Worm (Caenorhabditis elegans) whole organism, L2 larva: ENCODE measurements around the gene F44E5.5.

ENCODE experiments used
- C34F6.9 ChIP-seq: fragments of 150-350 bp; optimal IDR thresholded peaks from 2 replicates; lab custom pipeline; 2014; ENCODE audit warnings: missing biosample characterization, missing genetic modification characterization
- F13H6.1 ChIP-seq: sonication (generic microtip); optimal IDR thresholded peaks from 2 replicates; lab custom pipeline; 2016; ENCODE audit warnings: missing genetic modification characterization, missing compliant biosample characterization
- R02D3.7 ChIP-seq: fragments of 150-350 bp; optimal IDR thresholded peaks from 2 replicates; lab custom pipeline; 2014; ENCODE audit warnings: missing biosample characterization, missing genetic modification characterization
- Y55F3AM.14 ChIP-seq: fragments of 200-800 bp; sonication (Bioruptor generic); optimal IDR thresholded peaks from 2 replicates; lab custom pipeline; 2018; ENCODE audit warnings: mild to moderate bottlenecking, missing genetic modification characterization, missing compliant biosample characterization
- ZK546.5 ChIP-seq: sonication (generic microtip); optimal IDR thresholded peaks from 2 replicates; lab custom pipeline; 2017; ENCODE audit warnings: missing biosample characterization, missing genetic modification characterization
- alr-1 ChIP-seq: fragments of 150-350 bp; optimal IDR thresholded peaks from 2 replicates; lab custom pipeline; 2014; ENCODE audit warnings: missing biosample characterization, missing genetic modification characterization
- aly-2 ChIP-seq: fragments of 150-350 bp; optimal IDR thresholded peaks from 2 replicates; lab custom pipeline; 2014; ENCODE audit warnings: missing biosample characterization, missing genetic modification characterization
- ama-1 ChIP-seq: fragments of 150-350 bp; optimal IDR thresholded peaks from 2 replicates; lab custom pipeline; 2018; ENCODE audit warnings: inconsistent platforms
- blmp-1 ChIP-seq: sonication (generic microtip); optimal IDR thresholded peaks from 2 replicates; lab custom pipeline; 2017; ENCODE audit warnings: missing genetic modification characterization, mild to moderate bottlenecking, missing compliant biosample characterization, antibody characterized with exemption, moderate library complexity; ENCODE audit not compliant: insufficient read depth
- ceh-16 ChIP-seq: fragments of 150-350 bp; optimal IDR thresholded peaks from 2 replicates; lab custom pipeline; 2014; ENCODE audit warnings: missing biosample characterization, missing genetic modification characterization
- ceh-82 ChIP-seq: fragments of 150-350 bp; optimal IDR thresholded peaks from 2 replicates; lab custom pipeline; 2014; ENCODE audit warnings: missing biosample characterization, missing genetic modification characterization
- crh-2 ChIP-seq: sonication (generic microtip); optimal IDR thresholded peaks from 2 replicates; lab custom pipeline; 2017; ENCODE audit warnings: missing biosample characterization, missing genetic modification characterization
- dmd-4 ChIP-seq: sonication (generic microtip); optimal IDR thresholded peaks from 2 replicates; lab custom pipeline; 2017; ENCODE audit warnings: missing biosample characterization, missing genetic modification characterization
- egl-27 ChIP-seq: sonication (generic microtip); optimal IDR thresholded peaks from 3 replicates; lab custom pipeline; 2017; ENCODE audit warnings: missing biosample characterization, missing genetic modification reagents, missing genetic modification characterization
- elt-1 ChIP-seq: fragments of 150-350 bp; optimal IDR thresholded peaks from 2 replicates; lab custom pipeline; 2014; ENCODE audit warnings: missing biosample characterization, missing genetic modification characterization
- elt-3 ChIP-seq: sonication (generic microtip); optimal IDR thresholded peaks from 2 replicates; lab custom pipeline; 2017; ENCODE audit warnings: missing biosample characterization, missing genetic modification characterization
- fos-1 ChIP-seq: fragments of 150-350 bp; optimal IDR thresholded peaks from 2 replicates; lab custom pipeline; 2014; ENCODE audit warnings: missing biosample characterization, missing genetic modification characterization
- gmeb-1 ChIP-seq: fragments of 150-350 bp; optimal IDR thresholded peaks from 2 replicates; lab custom pipeline; 2014; ENCODE audit warnings: missing biosample characterization, missing genetic modification characterization
- lin-11 ChIP-seq: fragments of 150-350 bp; sonication (generic microtip); optimal IDR thresholded peaks from 2 replicates; lab custom pipeline; 2014; ENCODE audit warnings: missing biosample characterization, missing genetic modification characterization, inconsistent platforms, mixed read lengths
- lin-13 ChIP-seq: fragments of 150-350 bp; optimal IDR thresholded peaks from 2 replicates; lab custom pipeline; 2014; ENCODE audit warnings: missing biosample characterization, missing genetic modification reagents, missing genetic modification characterization
- lin-39 ChIP-seq: fragments of 150-350 bp; optimal IDR thresholded peaks from 2 replicates; lab custom pipeline; 2014; ENCODE audit warnings: missing biosample characterization, missing genetic modification reagents, missing genetic modification characterization
- lsy-2 ChIP-seq, 2 experiments: fragments of 150-350 bp in 1 of 2; sonication (generic microtip) in 1 of 2; optimal IDR thresholded peaks; 2 replicates each; lab custom pipeline; 2014 to 2017; ENCODE audit warnings: missing biosample characterization in 2 of 2, missing genetic modification characterization in 2 of 2
- mab-5 ChIP-seq: fragments of 150-350 bp; optimal IDR thresholded peaks from 2 replicates; lab custom pipeline; 2014; ENCODE audit warnings: missing biosample characterization, missing genetic modification characterization
- mbf-1 ChIP-seq: sonication (generic microtip); optimal IDR thresholded peaks from 2 replicates; lab custom pipeline; 2017; ENCODE audit warnings: missing biosample characterization, missing genetic modification characterization
- mdl-1 ChIP-seq, 2 experiments: fragments of 150-350 bp in 1 of 2; sonication (generic microtip) in 1 of 2; optimal IDR thresholded peaks; 2 replicates each; lab custom pipeline; 2017; ENCODE audit warnings: missing biosample characterization in 2 of 2, missing genetic modification characterization in 2 of 2
- nhr-10 ChIP-seq: sonication (generic microtip); optimal IDR thresholded peaks from 2 replicates; lab custom pipeline; 2017; ENCODE audit warnings: missing biosample characterization, missing genetic modification characterization
- nhr-11 ChIP-seq: fragments of 150-350 bp; optimal IDR thresholded peaks from 2 replicates; lab custom pipeline; 2014; ENCODE audit warnings: missing biosample characterization, missing genetic modification characterization
- nhr-12 ChIP-seq: fragments of 150-350 bp; optimal IDR thresholded peaks from 2 replicates; lab custom pipeline; 2014; ENCODE audit warnings: missing biosample characterization, missing genetic modification characterization
- nhr-129 ChIP-seq: fragments of 150-350 bp; optimal IDR thresholded peaks from 2 replicates; lab custom pipeline; 2014; ENCODE audit warnings: missing biosample characterization, missing genetic modification characterization
- nhr-21 ChIP-seq: fragments of 150-350 bp; optimal IDR thresholded peaks from 2 replicates; lab custom pipeline; 2014; ENCODE audit warnings: missing biosample characterization, missing genetic modification characterization
- nhr-23 ChIP-seq: fragments of 150-350 bp; optimal IDR thresholded peaks from 2 replicates; lab custom pipeline; 2014; ENCODE audit warnings: missing biosample characterization, missing genetic modification reagents, missing genetic modification characterization
- nhr-237 ChIP-seq: fragments of 150-350 bp; optimal IDR thresholded peaks from 2 replicates; lab custom pipeline; 2014; ENCODE audit warnings: missing biosample characterization, missing genetic modification characterization
- nhr-25 ChIP-seq: fragments of 150-350 bp; sonication (generic microtip); optimal IDR thresholded peaks from 3 replicates; lab custom pipeline; 2014; ENCODE audit warnings: missing biosample characterization, missing genetic modification characterization
- nhr-6 ChIP-seq: fragments of 150-350 bp; optimal IDR thresholded peaks from 2 replicates; lab custom pipeline; 2014; ENCODE audit warnings: missing biosample characterization, missing genetic modification characterization
- nhr-77 ChIP-seq: fragments of 150-350 bp; optimal IDR thresholded peaks from 2 replicates; lab custom pipeline; 2014; ENCODE audit warnings: missing biosample characterization, missing genetic modification characterization
- peb-1 ChIP-seq: fragments of 150-350 bp; optimal IDR thresholded peaks from 2 replicates; lab custom pipeline; 2014; ENCODE audit warnings: missing biosample characterization, missing genetic modification characterization
- sem-4 ChIP-seq: fragments of 150-350 bp; optimal IDR thresholded peaks from 2 replicates; lab custom pipeline; 2014; ENCODE audit warnings: missing biosample characterization, missing genetic modification reagents, missing genetic modification characterization
- skn-1 ChIP-seq: sonication (generic microtip); optimal IDR thresholded peaks from 2 replicates; lab custom pipeline; 2017; ENCODE audit warnings: missing biosample characterization, missing genetic modification characterization
- sma-3 ChIP-seq: sonication (generic microtip); optimal IDR thresholded peaks from 2 replicates; lab custom pipeline; 2016; ENCODE audit warnings: missing genetic modification reagents, missing genetic modification characterization, missing compliant biosample characterization
- sma-9 ChIP-seq, 2 experiments: fragments of 150-350 bp in 1 of 2; sonication (generic microtip) in 1 of 2; optimal IDR thresholded peaks; 2 replicates each; lab custom pipeline; 2014 to 2016; ENCODE audit warnings: missing genetic modification characterization in 2 of 2, mild to moderate bottlenecking in 1 of 2, missing biosample characterization in 1 of 2, missing compliant biosample characterization in 1 of 2, missing genetic modification reagents in 1 of 2, moderate library complexity in 1 of 2
- snpc-4 ChIP-seq: fragments of 150-350 bp; optimal IDR thresholded peaks from 2 replicates; lab custom pipeline; 2014; ENCODE audit warnings: missing biosample characterization, missing genetic modification characterization
- unc-39 ChIP-seq: fragments of 150-350 bp; optimal IDR thresholded peaks from 2 replicates; lab custom pipeline; 2014; ENCODE audit warnings: missing biosample characterization, missing genetic modification characterization
- unc-55 ChIP-seq: fragments of 150-350 bp; sonication (generic microtip); optimal IDR thresholded peaks from 3 replicates; lab custom pipeline; 2014; ENCODE audit warnings: missing biosample characterization, missing genetic modification reagents, missing genetic modification characterization
- unc-62 ChIP-seq: fragments of 150-350 bp; optimal IDR thresholded peaks from 2 replicates; lab custom pipeline; 2014; ENCODE audit warnings: missing biosample characterization, missing genetic modification reagents, missing genetic modification characterization
- zag-1 ChIP-seq: fragments of 150-350 bp; optimal IDR thresholded peaks from 2 replicates; lab custom pipeline; 2014; ENCODE audit warnings: missing biosample characterization, missing genetic modification characterization
- ztf-1 ChIP-seq: fragments of 200-800 bp; sonication (Bioruptor generic); conservative IDR thresholded peaks from 2 replicates; pipeline ENCODE4 v1.3.6; 2022; ENCODE audit warnings: missing genetic modification characterization, missing compliant biosample characterization
- ztf-11 ChIP-seq: sonication (generic microtip); optimal IDR thresholded peaks from 2 replicates; lab custom pipeline; 2017; ENCODE audit warnings: missing biosample characterization, missing genetic modification characterization
- ztf-4 ChIP-seq: fragments of 150-350 bp; optimal IDR thresholded peaks from 2 replicates; lab custom pipeline; 2014; ENCODE audit warnings: missing biosample characterization, missing genetic modification characterization

The F44E5.5 gene

DNA sequence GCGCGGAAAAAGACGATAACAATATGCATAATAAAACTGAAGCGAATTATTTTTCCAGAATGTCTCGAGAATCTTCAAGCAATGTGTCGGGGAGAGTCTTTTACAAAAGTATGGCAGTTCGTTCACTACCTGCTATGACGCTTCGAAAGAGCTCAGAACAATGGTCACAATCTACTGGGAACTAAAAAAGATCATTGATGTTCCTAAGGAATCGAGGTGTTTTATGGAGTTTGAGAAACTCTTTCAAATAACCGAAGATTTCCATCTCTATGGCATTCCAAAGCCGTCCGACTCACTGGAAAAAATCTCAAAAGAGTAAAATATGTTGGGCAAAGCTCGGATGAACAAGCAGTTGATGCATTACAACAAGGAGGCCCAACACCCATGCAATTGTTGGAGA lies 12.9 kb downstream of the F44E5.5 start, which contains the start of gene F44E5.15:
F44E5.15 (plus strand) TSS at position 301 of the 400 bp plus-strand sequence.
- TF ChIP-seq peb-1 (no peak), ceh-16 (no peak)

DNA sequence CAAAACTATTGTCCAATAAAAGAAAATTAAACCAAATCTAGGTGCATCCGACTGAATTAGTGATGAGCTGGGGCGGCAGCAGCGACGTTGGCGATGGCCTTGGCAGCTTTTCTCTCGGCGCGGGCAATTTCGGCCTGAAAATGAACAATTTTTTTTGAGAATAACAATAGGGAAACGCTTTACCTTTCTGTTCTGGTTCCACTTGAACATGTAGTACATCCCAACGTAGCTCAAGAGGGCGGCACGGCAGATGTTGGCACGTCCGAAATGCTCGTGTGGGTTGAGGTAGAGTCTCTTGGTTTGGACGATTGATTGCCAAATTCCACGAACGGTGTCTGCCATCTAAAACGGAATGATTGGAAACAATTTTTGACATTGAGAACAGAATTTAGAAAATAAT lies 14.8 kb downstream of the F44E5.5 start, which contains the start of gene F44E5.1:
F44E5.1 (minus strand) TSS at position 342 of the 400 bp plus-strand sequence.
- no peak for TF ChIP-seq ZK546.5 (tag; lab: Kevin White, UChicago)
- no peak for TF ChIP-seq ztf-1 (GFP tag; lab: Robert Waterston, UW)
- no peak for TF ChIP-seq nhr-12 (tag; lab: Kevin White, UChicago)
- no peak for TF ChIP-seq F13H6.1 (tag; lab: Kevin White, UChicago)
- no peak for TF ChIP-seq fos-1 (tag; lab: Kevin White, UChicago)
- no peak for TF ChIP-seq nhr-129 (tag; lab: Kevin White, UChicago)

DNA sequence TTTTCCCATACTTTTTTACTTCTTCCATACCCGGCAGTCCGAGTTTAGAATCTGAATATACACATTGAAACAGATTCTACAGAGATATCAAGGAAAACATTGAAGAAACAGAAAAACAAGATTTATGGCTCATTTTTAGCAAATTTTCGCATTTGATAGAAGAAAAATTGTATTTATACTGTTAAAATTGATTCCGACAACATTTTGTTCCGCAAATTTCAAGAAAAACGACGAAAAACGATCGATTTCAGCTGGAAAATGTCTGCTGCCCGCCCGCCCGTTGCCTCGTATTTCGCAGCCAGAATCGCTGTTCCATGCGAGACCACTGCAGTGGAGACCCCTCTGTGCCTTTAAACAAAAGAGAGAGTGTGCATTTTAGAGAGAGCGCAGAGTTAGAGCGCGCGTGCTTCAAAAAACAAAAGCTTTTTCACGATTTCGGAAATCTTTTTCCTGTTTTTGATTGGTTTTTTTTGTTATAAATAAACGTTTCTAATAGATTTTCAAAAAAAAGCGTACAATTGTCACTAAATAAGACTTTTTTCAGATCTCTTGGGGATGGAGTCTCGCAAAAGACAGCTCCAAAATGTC lies 18.5 kb downstream of the F44E5.5 start, which contains the start of the genes patr-1 and dna-2:
patr-1 (minus strand) TSS at position 51 of the 588 bp plus-strand sequence.
dna-2 (plus strand) TSS at position 538 of the 588 bp plus-strand sequence.
- TF ChIP-seq lsy-2 (tag; optimal IDR thresholded peaks at IDR 0.05; lab: Kevin White, UChicago) = peak; percentile 42 to 86
- TF ChIP-seq nhr-6 (tag; lab: Kevin White, UChicago) = no peak
- no peak for TF ChIP-seq peb-1
- no peak for TF ChIP-seq nhr-237
- no peak for TF ChIP-seq nhr-10 (tag; lab: Kevin White, UChicago)
- no peak for TF ChIP-seq mbf-1 (tag; lab: Kevin White, UChicago)
- peak; percentile 62 for TF ChIP-seq lin-11 (tag; lab: Kevin White, UChicago)
- no peak for TF ChIP-seq ztf-4
- no peak for TF ChIP-seq ceh-16
- TF ChIP-seq nhr-129 (tag; lab: Kevin White, UChicago) = peak; percentile 69
- TF ChIP-seq C34F6.9 (tag; lab: Kevin White, UChicago) = peak; percentile 57
- no peak for TF ChIP-seq unc-62 (GFP tag; lab: Kevin White, UChicago)
- no peak for TF ChIP-seq aly-2
- no peak for TF ChIP-seq sem-4 (tag; lab: Kevin White, UChicago)
- TF ChIP-seq blmp-1 (tag; lab: Kevin White, UChicago) = no peak
- no peak for TF ChIP-seq zag-1 (tag; lab: Kevin White, UChicago)
- TF ChIP-seq nhr-12 (tag; lab: Kevin White, UChicago) = no peak
- TF ChIP-seq nhr-25 (tag; lab: Kevin White, UChicago) = peak; percentile 44
- TF ChIP-seq alr-1 = no peak
- peak; percentile 30 for TF ChIP-seq sma-3 (GFP tag; lab: Kevin White, UChicago)
- no peak for TF ChIP-seq nhr-11 (tag; lab: Kevin White, UChicago)
- no peak for TF ChIP-seq mab-5 (tag; lab: Kevin White, UChicago)
- TF ChIP-seq snpc-4 (tag; lab: Kevin White, UChicago) = no peak
- no peak for TF ChIP-seq ceh-82 (tag; lab: Kevin White, UChicago)
- TF ChIP-seq egl-27 = no peak
- peak; percentile 5 for TF ChIP-seq ama-1 (lab: Kevin White, UChicago)
- peak; percentile 83 for TF ChIP-seq unc-55 (GFP tag; lab: Kevin White, UChicago)
- peak; percentile 89 for TF ChIP-seq gmeb-1 (tag; lab: Kevin White, UChicago)
- no peak for TF ChIP-seq Y55F3AM.14 (GFP tag; lab: Kevin White, UChicago)
- TF ChIP-seq ztf-11 (tag; lab: Kevin White, UChicago) = no peak
- no peak for TF ChIP-seq F13H6.1 (tag; lab: Kevin White, UChicago)
- no peak for TF ChIP-seq skn-1 (tag; lab: Kevin White, UChicago)
- peak; percentile 57 for TF ChIP-seq lin-13 (GFP tag; lab: Kevin White, UChicago)
- no peak for TF ChIP-seq dmd-4 (tag; lab: Kevin White, UChicago)
- no peak for TF ChIP-seq elt-3
- no peak for TF ChIP-seq nhr-21 (tag; lab: Kevin White, UChicago)
- TF ChIP-seq elt-1 (tag; lab: Kevin White, UChicago) = no peak
- no peak for TF ChIP-seq unc-39 (tag; lab: Kevin White, UChicago)
- TF ChIP-seq sma-9 (GFP tag; optimal IDR thresholded peaks at IDR 0.05; lab: Kevin White, UChicago) = peak; percentile 22
- TF ChIP-seq sma-9 (tag; optimal IDR thresholded peaks at IDR 0.05; lab: Kevin White, UChicago) = no peak
- no peak for TF ChIP-seq nhr-23 (tag; lab: Kevin White, UChicago)
- peak; percentile 60 for TF ChIP-seq crh-2
- TF ChIP-seq fos-1 (tag; lab: Kevin White, UChicago) = peak; percentile 25
- TF ChIP-seq ZK546.5 (tag; lab: Kevin White, UChicago) = no peak
- TF ChIP-seq ztf-1 (GFP tag; lab: Robert Waterston, UW) = no peak
- no peak for TF ChIP-seq nhr-77 (tag; lab: Kevin White, UChicago)
- no peak for TF ChIP-seq R02D3.7
- no peak for TF ChIP-seq lin-39
- TF ChIP-seq mdl-1 (tag; optimal IDR thresholded peaks at IDR 0.05; lab: Kevin White, UChicago) = no peak
